Worm (Caenorhabditis elegans) whole organism, L2 larva: Measurements from ENCODE around the gene C09H10.4.

ENCODE experiments used
- C34F6.9 ChIP-seq: fragments of 150-350 bp; optimal IDR thresholded peaks from 2 replicates; lab custom pipeline; 2014; ENCODE audit warnings: missing biosample characterization, missing genetic modification characterization
- R02D3.7 ChIP-seq: fragments of 150-350 bp; optimal IDR thresholded peaks from 2 replicates; lab custom pipeline; 2014; ENCODE audit warnings: missing biosample characterization, missing genetic modification characterization
- ZK546.5 ChIP-seq: sonication (generic microtip); optimal IDR thresholded peaks from 2 replicates; lab custom pipeline; 2017; ENCODE audit warnings: missing biosample characterization, missing genetic modification characterization
- alr-1 ChIP-seq: fragments of 150-350 bp; optimal IDR thresholded peaks from 2 replicates; lab custom pipeline; 2014; ENCODE audit warnings: missing biosample characterization, missing genetic modification characterization
- aly-2 ChIP-seq: fragments of 150-350 bp; optimal IDR thresholded peaks from 2 replicates; lab custom pipeline; 2014; ENCODE audit warnings: missing biosample characterization, missing genetic modification characterization
- ama-1 ChIP-seq: fragments of 150-350 bp; optimal IDR thresholded peaks from 2 replicates; lab custom pipeline; 2018; ENCODE audit warnings: inconsistent platforms
- blmp-1 ChIP-seq: sonication (generic microtip); optimal IDR thresholded peaks from 2 replicates; lab custom pipeline; 2017; ENCODE audit warnings: missing genetic modification characterization, mild to moderate bottlenecking, missing compliant biosample characterization, antibody characterized with exemption, moderate library complexity; ENCODE audit not compliant: insufficient read depth
- crh-2 ChIP-seq: sonication (generic microtip); optimal IDR thresholded peaks from 2 replicates; lab custom pipeline; 2017; ENCODE audit warnings: missing biosample characterization, missing genetic modification characterization
- dmd-4 ChIP-seq: sonication (generic microtip); optimal IDR thresholded peaks from 2 replicates; lab custom pipeline; 2017; ENCODE audit warnings: missing biosample characterization, missing genetic modification characterization
- egl-27 ChIP-seq: sonication (generic microtip); optimal IDR thresholded peaks from 3 replicates; lab custom pipeline; 2017; ENCODE audit warnings: missing biosample characterization, missing genetic modification reagents, missing genetic modification characterization
- elt-3 ChIP-seq: sonication (generic microtip); optimal IDR thresholded peaks from 2 replicates; lab custom pipeline; 2017; ENCODE audit warnings: missing biosample characterization, missing genetic modification characterization
- fos-1 ChIP-seq: fragments of 150-350 bp; optimal IDR thresholded peaks from 2 replicates; lab custom pipeline; 2014; ENCODE audit warnings: missing biosample characterization, missing genetic modification characterization
- lin-11 ChIP-seq: fragments of 150-350 bp; sonication (generic microtip); optimal IDR thresholded peaks from 2 replicates; lab custom pipeline; 2014; ENCODE audit warnings: missing biosample characterization, missing genetic modification characterization, inconsistent platforms, mixed read lengths
- lin-13 ChIP-seq: fragments of 150-350 bp; optimal IDR thresholded peaks from 2 replicates; lab custom pipeline; 2014; ENCODE audit warnings: missing biosample characterization, missing genetic modification reagents, missing genetic modification characterization
- lin-39 ChIP-seq: fragments of 150-350 bp; optimal IDR thresholded peaks from 2 replicates; lab custom pipeline; 2014; ENCODE audit warnings: missing biosample characterization, missing genetic modification reagents, missing genetic modification characterization
- lsy-2 ChIP-seq, 2 experiments: fragments of 150-350 bp in 1 of 2; sonication (generic microtip) in 1 of 2; optimal IDR thresholded peaks; 2 replicates each; lab custom pipeline; 2014 to 2017; ENCODE audit warnings: missing biosample characterization in 2 of 2, missing genetic modification characterization in 2 of 2
- mab-5 ChIP-seq: fragments of 150-350 bp; optimal IDR thresholded peaks from 2 replicates; lab custom pipeline; 2014; ENCODE audit warnings: missing biosample characterization, missing genetic modification characterization
- mdl-1 ChIP-seq, 2 experiments: fragments of 150-350 bp in 1 of 2; sonication (generic microtip) in 1 of 2; optimal IDR thresholded peaks; 2 replicates each; lab custom pipeline; 2017; ENCODE audit warnings: missing biosample characterization in 2 of 2, missing genetic modification characterization in 2 of 2
- nhr-10 ChIP-seq: sonication (generic microtip); optimal IDR thresholded peaks from 2 replicates; lab custom pipeline; 2017; ENCODE audit warnings: missing biosample characterization, missing genetic modification characterization
- nhr-11 ChIP-seq: fragments of 150-350 bp; optimal IDR thresholded peaks from 2 replicates; lab custom pipeline; 2014; ENCODE audit warnings: missing biosample characterization, missing genetic modification characterization
- nhr-12 ChIP-seq: fragments of 150-350 bp; optimal IDR thresholded peaks from 2 replicates; lab custom pipeline; 2014; ENCODE audit warnings: missing biosample characterization, missing genetic modification characterization
- nhr-129 ChIP-seq: fragments of 150-350 bp; optimal IDR thresholded peaks from 2 replicates; lab custom pipeline; 2014; ENCODE audit warnings: missing biosample characterization, missing genetic modification characterization
- nhr-23 ChIP-seq: fragments of 150-350 bp; optimal IDR thresholded peaks from 2 replicates; lab custom pipeline; 2014; ENCODE audit warnings: missing biosample characterization, missing genetic modification reagents, missing genetic modification characterization
- nhr-237 ChIP-seq: fragments of 150-350 bp; optimal IDR thresholded peaks from 2 replicates; lab custom pipeline; 2014; ENCODE audit warnings: missing biosample characterization, missing genetic modification characterization
- nhr-25 ChIP-seq: fragments of 150-350 bp; sonication (generic microtip); optimal IDR thresholded peaks from 3 replicates; lab custom pipeline; 2014; ENCODE audit warnings: missing biosample characterization, missing genetic modification characterization
- nhr-77 ChIP-seq: fragments of 150-350 bp; optimal IDR thresholded peaks from 2 replicates; lab custom pipeline; 2014; ENCODE audit warnings: missing biosample characterization, missing genetic modification characterization
- sem-4 ChIP-seq: fragments of 150-350 bp; optimal IDR thresholded peaks from 2 replicates; lab custom pipeline; 2014; ENCODE audit warnings: missing biosample characterization, missing genetic modification reagents, missing genetic modification characterization
- skn-1 ChIP-seq: sonication (generic microtip); optimal IDR thresholded peaks from 2 replicates; lab custom pipeline; 2017; ENCODE audit warnings: missing biosample characterization, missing genetic modification characterization
- sma-3 ChIP-seq: sonication (generic microtip); optimal IDR thresholded peaks from 2 replicates; lab custom pipeline; 2016; ENCODE audit warnings: missing genetic modification reagents, missing genetic modification characterization, missing compliant biosample characterization
- unc-39 ChIP-seq: fragments of 150-350 bp; optimal IDR thresholded peaks from 2 replicates; lab custom pipeline; 2014; ENCODE audit warnings: missing biosample characterization, missing genetic modification characterization
- unc-55 ChIP-seq: fragments of 150-350 bp; sonication (generic microtip); optimal IDR thresholded peaks from 3 replicates; lab custom pipeline; 2014; ENCODE audit warnings: missing biosample characterization, missing genetic modification reagents, missing genetic modification characterization
- unc-62 ChIP-seq: fragments of 150-350 bp; optimal IDR thresholded peaks from 2 replicates; lab custom pipeline; 2014; ENCODE audit warnings: missing biosample characterization, missing genetic modification reagents, missing genetic modification characterization
- zag-1 ChIP-seq: fragments of 150-350 bp; optimal IDR thresholded peaks from 2 replicates; lab custom pipeline; 2014; ENCODE audit warnings: missing biosample characterization, missing genetic modification characterization
- ztf-4 ChIP-seq: fragments of 150-350 bp; optimal IDR thresholded peaks from 2 replicates; lab custom pipeline; 2014; ENCODE audit warnings: missing biosample characterization, missing genetic modification characterization

C09H10.4 gene

ce11 chrII:11103657-11104056, 3.7 kb downstream of the C09H10.4 start, which contains the start of gene C09H10.5:
TSS of gene C09H10.5 (minus strand) at chrII:11103757.
- TF ChIP-seq mab-5 (no peak), R02D3.7 (no peak), lin-11 (tag; lab: Kevin White, UChicago) (no peak), ZK546.5 (tag; lab: Kevin White, UChicago) (no peak), nhr-237 (no peak), nhr-129 (tag; lab: Kevin White, UChicago) (no peak), alr-1 (no peak), nhr-23 (tag; lab: Kevin White, UChicago) (no peak), unc-55 (GFP tag; lab: Kevin White, UChicago) (no peak), egl-27 (no peak), unc-39 (tag; lab: Kevin White, UChicago) (no peak), skn-1 (tag; lab: Kevin White, UChicago) (no peak)

- TF ChIP-seq unc-62 (GFP tag; lab: Kevin White, UChicago) = no peak
- no peak for TF ChIP-seq lsy-2 (tag; optimal IDR thresholded peaks at IDR 0.05; lab: Kevin White, UChicago)
- TF ChIP-seq nhr-77 (tag; lab: Kevin White, UChicago) = no peak
- TF ChIP-seq unc-55 (GFP tag; lab: Kevin White, UChicago) = no peak
Measured at ce11 chrII:11104162-11104561, 4.2 kb downstream of the C09H10.4 start, which contains the start of gene C09H10.9. TSS of gene C09H10.9 (plus strand) at chrII:11104462.

- TF ChIP-seq lsy-2 (tag; optimal IDR thresholded peaks at IDR 0.05; lab: Kevin White, UChicago) (peak in 1 of 2 experiments; percentile 73), nhr-129 (tag; lab: Kevin White, UChicago) (no peak)
Measured at ce11 chrII:11105981-11106711, 6.2 kb downstream of the C09H10.4 start, which contains the start of gene nasp-1. TSS of gene nasp-1 (plus strand) at chrII:11106612.

ce11 chrII:11107828-11108227, 7.9 kb downstream of the C09H10.4 start, which contains the start of gene apc-17:
TSS of gene apc-17 (plus strand) at chrII:11108128.
- TF ChIP-seq nhr-129 (tag; lab: Kevin White, UChicago) = no peak
- no peak for TF ChIP-seq nhr-25 (tag; lab: Kevin White, UChicago)
- no peak for TF ChIP-seq nhr-12 (tag; lab: Kevin White, UChicago)
- TF ChIP-seq sem-4 (tag; lab: Kevin White, UChicago) = no peak
- TF ChIP-seq nhr-11 (tag; lab: Kevin White, UChicago) = no peak
- TF ChIP-seq C34F6.9 (tag; lab: Kevin White, UChicago) = no peak
- no peak for TF ChIP-seq mdl-1 (tag; optimal IDR thresholded peaks at IDR 0.05; lab: Kevin White, UChicago)
- TF ChIP-seq dmd-4 (tag; lab: Kevin White, UChicago) = no peak
- no peak for TF ChIP-seq skn-1 (tag; lab: Kevin White, UChicago)
- TF ChIP-seq mab-5 = no peak
- no peak for TF ChIP-seq lin-39 (tag; lab: Kevin White, UChicago)
- TF ChIP-seq crh-2 = no peak

ce11 chrII:11110419-11110818, 10.5 kb downstream of the C09H10.4 start:
- TF ChIP-seq zag-1 (tag; lab: Kevin White, UChicago) = no peak
- TF ChIP-seq ZK546.5 (tag; lab: Kevin White, UChicago) = no peak
- no peak for TF ChIP-seq lsy-2 (tag; optimal IDR thresholded peaks at IDR 0.05; lab: Kevin White, UChicago)
- TF ChIP-seq unc-39 (tag; lab: Kevin White, UChicago) = no peak
- no peak for TF ChIP-seq ztf-4
- TF ChIP-seq blmp-1 (tag; lab: Kevin White, UChicago) = no peak

ce11 chrII:11111107-11111506, 11.2 kb downstream of the C09H10.4 start, which contains the start of gene glb-4:
TSS of gene glb-4 (minus strand) at chrII:11111207.
- TF ChIP-seq fos-1 (tag; lab: Kevin White, UChicago) (no peak), zag-1 (tag; lab: Kevin White, UChicago) (no peak), blmp-1 (tag; lab: Kevin White, UChicago) (no peak), unc-55 (GFP tag; lab: Kevin White, UChicago) (no peak), aly-2 (tag; lab: Kevin White, UChicago) (no peak), mab-5 (no peak), ama-1 (lab: Kevin White, UChicago) (no peak), lin-13 (GFP tag; lab: Kevin White, UChicago) (no peak), sma-3 (GFP tag; lab: Kevin White, UChicago) (no peak), nhr-10 (tag; lab: Kevin White, UChicago) (no peak), elt-3 (no peak)
